Worm (Caenorhabditis elegans) whole organism, young adult: ENCODE results near the gene R102.1.

Experiments
- B0035.1 ChIP-seq: sonication (generic microtip); optimal IDR thresholded peaks from 2 replicates; lab custom pipeline; 2016; ENCODE audit warnings: missing genetic modification characterization, mild to moderate bottlenecking, missing compliant biosample characterization, missing genotype, missing genetic modification reagents
- F37B4.10 ChIP-seq: fragments of 200-800 bp; sonication (Bioruptor generic); IDR thresholded peaks from 2 replicates; pipeline ENCODE4 v1.3.6; 2022; ENCODE audit warnings: missing genetic modification characterization, missing compliant biosample characterization
- F49E8.2 ChIP-seq: sonication (generic microtip); optimal IDR thresholded peaks from 3 replicates; lab custom pipeline; 2017; ENCODE audit warnings: missing genetic modification characterization, mild to moderate bottlenecking, missing compliant biosample characterization, antibody characterized with exemption, moderate library complexity; ENCODE audit not compliant: insufficient read depth
- T26A5.8 ChIP-seq: sonication (generic microtip); optimal IDR thresholded peaks from 2 replicates; lab custom pipeline; 2016; ENCODE audit warnings: missing genetic modification characterization, missing compliant biosample characterization
- Y53F4B.3 ChIP-seq: fragments of 200-800 bp; sonication (Bioruptor generic); IDR thresholded peaks from 2 replicates; pipeline ENCODE4 v1.3.6; 2022; ENCODE audit warnings: missing genetic modification reagents, missing genetic modification characterization, missing compliant biosample characterization
- Y53G8AR.9 ChIP-seq: fragments of 200-800 bp; sonication (Bioruptor generic); conservative IDR thresholded peaks from 2 replicates; pipeline ENCODE4 v1.3.6; 2022; ENCODE audit warnings: missing genetic modification reagents, missing genetic modification characterization, missing compliant biosample characterization
- Y79H2A.3 ChIP-seq: fragments of 200-800 bp; sonication (Bioruptor generic); conservative IDR thresholded peaks from 2 replicates; pipeline ENCODE4 v1.3.6; 2022; ENCODE audit warnings: missing genetic modification reagents, missing genetic modification characterization, missing compliant biosample characterization
- attf-5 ChIP-seq: fragments of 200-800 bp; sonication (Bioruptor generic); optimal IDR thresholded peaks from 2 replicates; lab custom pipeline; 2018; ENCODE audit warnings: mild to moderate bottlenecking, missing genetic modification characterization, missing compliant biosample characterization
- cebp-1 ChIP-seq, 2 experiments: fragments of 200-800 bp in 1 of 2; sonication (Bioruptor generic) in 1 of 2; sonication (generic microtip) in 1 of 2; IDR thresholded peaks in 1 of 2; optimal IDR thresholded peaks in 1 of 2; 2 replicates each; pipeline versions ENCODE4 v1.3.6 to Lab custom; 2017 to 2022; ENCODE audit warnings: missing compliant biosample characterization in 2 of 2, missing genetic modification characterization in 2 of 2, mild to moderate bottlenecking in 1 of 2, missing genetic modification reagents in 1 of 2, moderate library complexity in 1 of 2
- ceh-40 ChIP-seq: fragments of 200-800 bp; sonication (Bioruptor generic); IDR thresholded peaks from 2 replicates; pipeline ENCODE4 v1.3.6; 2022; ENCODE audit warnings: missing genetic modification characterization, missing compliant biosample characterization
- ceh-58 ChIP-seq: fragments of 200-800 bp; sonication (Bioruptor generic); IDR thresholded peaks from 2 replicates; pipeline ENCODE4 v1.3.6; 2022; ENCODE audit warnings: missing genetic modification characterization, missing compliant biosample characterization
- ceh-79 ChIP-seq: sonication (generic microtip); optimal IDR thresholded peaks from 2 replicates; lab custom pipeline; 2017; ENCODE audit warnings: mild to moderate bottlenecking, missing genetic modification characterization, missing compliant biosample characterization
- dox-1 ChIP-seq: fragments of 200-800 bp; sonication (Bioruptor generic); IDR thresholded peaks from 2 replicates; pipeline ENCODE4 v1.3.6; 2022; ENCODE audit warnings: missing genetic modification reagents, missing genetic modification characterization, missing compliant biosample characterization
- dpff-1 ChIP-seq: sonication (generic microtip); optimal IDR thresholded peaks from 2 replicates; lab custom pipeline; 2017; ENCODE audit warnings: mild to moderate bottlenecking, missing genetic modification characterization, missing compliant biosample characterization
- hrde-1 ChIP-seq: sonication (generic microtip); optimal IDR thresholded peaks from 2 replicates; lab custom pipeline; 2016; ENCODE audit warnings: missing genetic modification characterization, mild to moderate bottlenecking, missing compliant biosample characterization, moderate library complexity, missing genotype, missing genetic modification reagents, borderline replicate concordance
- hsf-1 ChIP-seq: fragments of 200-800 bp; sonication (Bioruptor generic); IDR thresholded peaks from 2 replicates; pipeline ENCODE4 v1.3.6; 2022; ENCODE audit warnings: missing genetic modification reagents, missing genetic modification characterization, missing compliant biosample characterization
- let-607 ChIP-seq, 2 experiments: fragments of 200-800 bp in 1 of 2; sonication (Bioruptor generic) in 1 of 2; sonication (generic microtip) in 1 of 2; optimal IDR thresholded peaks; 2 replicates each; lab custom pipeline; 2016 to 2018; ENCODE audit warnings: mild to moderate bottlenecking in 2 of 2, missing compliant biosample characterization in 2 of 2, missing genetic modification characterization in 2 of 2, moderate library complexity in 2 of 2, missing genotype in 1 of 2
- lin-35 ChIP-seq, 3 experiments: fragments of 150-350 bp in 2 of 3; sonication (generic microtip) in 1 of 3; optimal IDR thresholded peaks; 2 replicates each; lab custom pipeline; 2014 to 2018; ENCODE audit warnings: missing biosample characterization in 3 of 3, missing genetic modification characterization in 3 of 3, missing genetic modification reagents in 3 of 3
- lin-54 ChIP-seq: fragments of 200-800 bp; sonication (Bioruptor generic); optimal IDR thresholded peaks from 2 replicates; lab custom pipeline; 2018; ENCODE audit warnings: mild to moderate bottlenecking, missing genetic modification characterization, missing compliant biosample characterization
- madf-6 ChIP-seq: fragments of 200-800 bp; sonication (Bioruptor generic); IDR thresholded peaks from 2 replicates; pipeline ENCODE4 v1.3.6; 2022; ENCODE audit warnings: missing genetic modification reagents, missing genetic modification characterization, missing compliant biosample characterization
- madf-8 ChIP-seq: fragments of 200-800 bp; sonication (Bioruptor generic); conservative IDR thresholded peaks from 2 replicates; pipeline ENCODE4 v1.3.6; 2022; ENCODE audit warnings: missing genetic modification reagents, missing genetic modification characterization, missing compliant biosample characterization
- nfya-2 ChIP-seq: fragments of 200-800 bp; sonication (Bioruptor generic); IDR thresholded peaks from 2 replicates; pipeline ENCODE4 v1.3.6; 2022; ENCODE audit warnings: missing genetic modification reagents, missing genetic modification characterization, missing compliant biosample characterization
- nhr-27 ChIP-seq: fragments of 200-800 bp; sonication (Bioruptor generic); optimal IDR thresholded peaks from 2 replicates; lab custom pipeline; 2018; ENCODE audit warnings: mild to moderate bottlenecking, missing genetic modification characterization, moderate library complexity, missing compliant biosample characterization
- pha-4 ChIP-seq: fragments of 150-350 bp; sonication (generic microtip); optimal IDR thresholded peaks from 2 replicates; lab custom pipeline; 2014; ENCODE audit warnings: missing biosample characterization, missing genetic modification reagents, missing genetic modification characterization
- rec-8 ChIP-seq, 2 experiments: sonication (generic microtip); optimal IDR thresholded peaks; 2 replicates each; lab custom pipeline; 2016; ENCODE audit warnings: mild to moderate bottlenecking in 2 of 2, missing genetic modification characterization in 2 of 2, missing genetic modification reagents in 2 of 2, missing genotype in 2 of 2, missing biosample characterization in 1 of 2, missing compliant biosample characterization in 1 of 2, moderate library complexity in 1 of 2
- rpc-1 ChIP-seq, 2 experiments: fragments of 150-350 bp in 1 of 2; sonication (generic microtip) in 1 of 2; optimal IDR thresholded peaks; 2 replicates each; lab custom pipeline; 2014 to 2018; ENCODE audit warnings: missing biosample characterization in 1 of 2, missing genetic modification characterization in 1 of 2, missing genetic modification reagents in 1 of 2, missing genotype in 1 of 2
- somi-1 ChIP-seq: fragments of 200-800 bp; sonication (Bioruptor generic); optimal IDR thresholded peaks from 2 replicates; lab custom pipeline; 2018; ENCODE audit warnings: mild to moderate bottlenecking, missing genetic modification characterization, missing compliant biosample characterization

The R102.1 gene

ce11 chrIV:10698486-10698885 is 12.6 kb downstream of the R102.1 start:
- TF ChIP-seq ceh-58, result 0 out of 2 replicates have a peak, but pooled peaks have one; percentile 49
- TF ChIP-seq nhr-27 (tag; lab: Kevin White, UChicago), result no peak
- TF ChIP-seq hrde-1 (tag; lab: Kevin White, UChicago), result no peak
- peak; percentile 11; the same call in 1 of the 2 replicates for TF ChIP-seq dox-1 (GFP tag; lab: Robert Waterston, UW)
- TF ChIP-seq, all 124 proteins: peak for 2

- TF ChIP-seq lin-54 (GFP tag; lab: Kevin White, UChicago), result no peak
- TF ChIP-seq F49E8.2, result no peak
- no peak for TF ChIP-seq Y53F4B.3 (GFP tag; lab: Robert Waterston, UW)
- no peak for TF ChIP-seq T26A5.8
Measured at ce11 chrIV:10699000-10699399, 13.2 kb downstream of the R102.1 start.

ce11 chrIV:10699660-10700059 is 13.8 kb downstream of the R102.1 start, which contains the start of gene R102.11:
R102.11 (minus strand) TSS chrIV:10699760.
- TF ChIP-seq cebp-1 (GFP tag; IDR thresholded peaks at IDR 0.05; lab: Robert Waterston, UW), result no peak
- no peak for TF ChIP-seq cebp-1 (tag; optimal IDR thresholded peaks at IDR 0.05; lab: Kevin White, UChicago)
- TF ChIP-seq Y79H2A.3 (GFP tag; lab: Robert Waterston, UW), result no peak
- TF ChIP-seq F37B4.10 (GFP tag; lab: Robert Waterston, UW), result no peak
- no peak for TF ChIP-seq ceh-79 (tag; lab: Kevin White, UChicago)
- no peak for TF ChIP-seq pha-4 (tag; lab: Kevin White, UChicago)
- no peak for TF ChIP-seq ceh-40 (GFP tag; lab: Robert Waterston, UW)
- TF ChIP-seq let-607 (tag; optimal IDR thresholded peaks at IDR 0.05; lab: Kevin White, UChicago), result no peak
- no peak for TF ChIP-seq hsf-1 (GFP tag; lab: Robert Waterston, UW)
- no peak for TF ChIP-seq rpc-1 (optimal IDR thresholded peaks at IDR 0.05; lab: Kevin White, UChicago)
- no peak for TF ChIP-seq rpc-1 (tag; optimal IDR thresholded peaks at IDR 0.05; lab: Kevin White, UChicago)
- no peak for TF ChIP-seq B0035.1 (tag; lab: Kevin White, UChicago)
- no peak for TF ChIP-seq rec-8 (tag; optimal IDR thresholded peaks at IDR 0.05; lab: Kevin White, UChicago)
- TF ChIP-seq madf-6 (GFP tag; lab: Robert Waterston, UW), result no peak
- no peak for TF ChIP-seq attf-5 (GFP tag; lab: Kevin White, UChicago)
- no peak for TF ChIP-seq somi-1 (GFP tag; lab: Kevin White, UChicago)
- no peak for TF ChIP-seq madf-8
- TF ChIP-seq nfya-2 (GFP tag; lab: Robert Waterston, UW), result no peak

ce11 chrIV:10701866-10702458 is 16.1 kb downstream of the R102.1 start:
- peak; percentile 5 for TF ChIP-seq somi-1 (GFP tag; lab: Kevin White, UChicago)
- no peak for TF ChIP-seq dpff-1
- TF ChIP-seq, all 124 proteins: peak for 1

- no peak for TF ChIP-seq Y53G8AR.9 (GFP tag; lab: Robert Waterston, UW)
- TF ChIP-seq lin-35 (GFP tag; optimal IDR thresholded peaks at IDR 0.05; lab: Kevin White, UChicago), result no peak
- no peak for TF ChIP-seq cebp-1 (GFP tag; IDR thresholded peaks at IDR 0.05; lab: Robert Waterston, UW)
- no peak for TF ChIP-seq cebp-1 (tag; optimal IDR thresholded peaks at IDR 0.05; lab: Kevin White, UChicago)
Measured at ce11 chrIV:10705176-10705575, 19.3 kb downstream of the R102.1 start, which contains the start of gene R102.10. R102.10 (plus strand) TSS chrIV:10705476.
